Worm (Caenorhabditis elegans) whole organism, mixed stage, embryonic: ENCODE results near the gene Y41D4A.3.

Source experiments
- bed-3 ChIP-seq: fragments of 200-800 bp; sonication (Bioruptor generic); optimal IDR thresholded peaks from 3 replicates; lab custom pipeline; 2018; ENCODE audit warnings: mild to moderate bottlenecking, missing genetic modification characterization, moderate library complexity, missing compliant biosample characterization
- ces-1 ChIP-seq: fragments of 150-350 bp; optimal IDR thresholded peaks from 2 replicates; lab custom pipeline; 2014; ENCODE audit warnings: missing biosample characterization, missing genetic modification reagents, missing genetic modification characterization
- cnd-1 ChIP-seq: fragments of 200-800 bp; sonication (Bioruptor generic); optimal IDR thresholded peaks from 2 replicates; lab custom pipeline; 2018; ENCODE audit warnings: mild to moderate bottlenecking, missing genetic modification characterization, missing compliant biosample characterization
- drap-1 ChIP-seq: fragments of 200-800 bp; sonication (Bioruptor generic); optimal IDR thresholded peaks from 3 replicates; lab custom pipeline; 2018; ENCODE audit warnings: mild to moderate bottlenecking, missing genetic modification characterization, missing compliant biosample characterization
- elt-1 ChIP-seq: sonication (generic microtip); optimal IDR thresholded peaks from 2 replicates; lab custom pipeline; 2017; ENCODE audit warnings: missing genetic modification characterization, mild to moderate bottlenecking, missing compliant biosample characterization, antibody characterized with exemption, moderate library complexity, borderline replicate concordance; ENCODE audit not compliant: insufficient read depth
- elt-3 ChIP-seq: fragments of 150-350 bp; optimal IDR thresholded peaks from 2 replicates; lab custom pipeline; 2014; ENCODE audit warnings: missing biosample characterization, missing genetic modification characterization
- hlh-1 ChIP-seq: fragments of 150-350 bp; optimal IDR thresholded peaks from 2 replicates; lab custom pipeline; 2014; ENCODE audit warnings: missing biosample characterization, missing genetic modification reagents, missing genetic modification characterization
- lsy-2 ChIP-seq: fragments of 150-350 bp; optimal IDR thresholded peaks from 2 replicates; lab custom pipeline; 2014; ENCODE audit warnings: missing biosample characterization, missing genetic modification characterization
- mab-5 ChIP-seq: fragments of 150-350 bp; optimal IDR thresholded peaks from 2 replicates; lab custom pipeline; 2014; ENCODE audit warnings: missing biosample characterization, missing genetic modification characterization
- mep-1 ChIP-seq: fragments of 150-350 bp; optimal IDR thresholded peaks from 2 replicates; lab custom pipeline; 2017; ENCODE audit warnings: missing biosample characterization, missing genetic modification reagents, missing genetic modification characterization, inconsistent platforms
- mls-2 ChIP-seq: sonication (generic microtip); optimal IDR thresholded peaks from 2 replicates; lab custom pipeline; 2016; ENCODE audit warnings: mild to moderate bottlenecking, missing genetic modification characterization, moderate library complexity, missing compliant biosample characterization
- nhr-2 ChIP-seq: fragments of 150-350 bp; optimal IDR thresholded peaks from 2 replicates; lab custom pipeline; 2014; ENCODE audit warnings: missing biosample characterization, missing genetic modification characterization
- nhr-76 ChIP-seq: sonication (generic microtip); optimal IDR thresholded peaks from 2 replicates; lab custom pipeline; 2017; ENCODE audit warnings: missing biosample characterization, missing genetic modification characterization
- pha-4 ChIP-seq: fragments of 150-350 bp; optimal IDR thresholded peaks from 2 replicates; lab custom pipeline; 2018; ENCODE audit warnings: missing biosample characterization, missing genetic modification reagents, missing genetic modification characterization
- snpc-4 ChIP-seq: fragments of 150-350 bp; optimal IDR thresholded peaks from 2 replicates; lab custom pipeline; 2014; ENCODE audit warnings: missing biosample characterization, missing genetic modification characterization
- sptf-1 ChIP-seq: sonication (generic microtip); optimal IDR thresholded peaks from 2 replicates; lab custom pipeline; 2017; ENCODE audit warnings: mild to moderate bottlenecking, missing genetic modification characterization, moderate library complexity, missing compliant biosample characterization
- unc-62 ChIP-seq: fragments of 150-350 bp; optimal IDR thresholded peaks from 2 replicates; lab custom pipeline; 2014; ENCODE audit warnings: missing biosample characterization, missing genetic modification reagents, missing genetic modification characterization
- zip-8 ChIP-seq: fragments of 150-350 bp; optimal IDR thresholded peaks from 2 replicates; lab custom pipeline; 2014; ENCODE audit warnings: missing biosample characterization, missing genetic modification characterization
- ztf-11 ChIP-seq: fragments of 150-350 bp; optimal IDR thresholded peaks from 2 replicates; lab custom pipeline; 2014; ENCODE audit warnings: missing biosample characterization, missing genetic modification characterization

Gene Y41D4A.3

DNA sequence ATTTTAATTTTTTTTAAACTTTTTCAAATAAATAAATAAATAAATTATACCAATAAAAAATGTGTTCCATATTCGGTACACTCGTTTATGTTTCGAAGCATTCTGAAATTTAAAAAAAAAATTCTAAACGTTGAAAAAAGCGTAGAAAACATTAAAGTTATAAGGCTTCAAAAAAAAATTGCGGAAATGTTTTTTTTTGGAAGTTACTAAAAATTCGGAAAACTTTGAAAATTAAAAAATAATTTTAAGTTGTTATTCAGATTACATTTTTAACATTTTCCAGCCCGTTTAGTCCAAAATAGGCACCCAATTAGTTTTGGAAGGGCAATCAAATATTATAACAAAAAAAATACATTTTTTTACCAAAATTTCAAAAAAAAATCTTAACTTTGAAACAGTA, 50.3 kb downstream of the Y41D4A.3 start, which contains the start of gene Y38C1BA.1:
Y38C1BA.1 (minus strand) TSS at position 101 of the 400 bp plus-strand sequence.
- TF ChIP-seq bed-3 = no peak
- no peak for TF ChIP-seq elt-1 (tag; lab: Kevin White, UChicago)
- no peak for TF ChIP-seq mab-5 (tag; lab: Kevin White, UChicago)
- no peak for TF ChIP-seq mls-2 (tag; lab: Kevin White, UChicago)
- no peak for TF ChIP-seq drap-1 (GFP tag; lab: Kevin White, UChicago)
- no peak for TF ChIP-seq hlh-1 (tag; lab: Kevin White, UChicago)
- no peak for TF ChIP-seq ztf-11 (tag; lab: Kevin White, UChicago)
- TF ChIP-seq lsy-2 (tag; lab: Kevin White, UChicago) = no peak
- TF ChIP-seq zip-8 = no peak
- no peak for TF ChIP-seq snpc-4
- no peak for TF ChIP-seq nhr-76 (tag; lab: Kevin White, UChicago)
- no peak for TF ChIP-seq cnd-1 (tag; lab: Kevin White, UChicago)
- no peak for TF ChIP-seq elt-3 (tag; lab: Kevin White, UChicago)
- TF ChIP-seq unc-62 (GFP tag; lab: Kevin White, UChicago) = no peak
- TF ChIP-seq nhr-2 (tag; lab: Kevin White, UChicago) = no peak
- no peak for TF ChIP-seq pha-4 (tag; lab: Kevin White, UChicago)

DNA sequence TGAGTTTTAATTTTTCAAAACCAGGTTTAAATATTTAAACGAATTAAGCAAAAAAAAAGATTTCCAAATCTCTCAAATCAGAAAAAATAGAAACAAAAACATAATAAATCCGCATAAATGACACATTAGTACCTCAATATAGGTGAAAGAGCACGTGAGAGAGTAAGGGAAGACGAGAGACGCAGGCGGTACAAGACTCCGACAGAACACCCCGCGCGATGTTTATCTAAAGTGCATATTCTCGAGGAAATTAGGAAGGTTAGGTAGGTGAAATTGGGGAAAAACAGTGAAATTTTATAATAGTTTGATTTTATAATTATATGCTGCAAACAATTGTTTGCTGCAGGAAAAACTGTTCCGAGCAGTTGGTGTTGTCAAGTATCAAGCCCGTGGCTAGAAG, 51.0 kb downstream of the Y41D4A.3 start:
- no peak for TF ChIP-seq cnd-1 (tag; lab: Kevin White, UChicago)
- no peak for TF ChIP-seq sptf-1
- TF ChIP-seq mab-5 (tag; lab: Kevin White, UChicago) = peak; percentile 30
- TF ChIP-seq pha-4 (tag; lab: Kevin White, UChicago) = peak; percentile 8
- TF ChIP-seq mep-1 (tag; lab: Kevin White, UChicago) = no peak
- peak; percentile 24 for TF ChIP-seq ces-1 (GFP tag; lab: Kevin White, UChicago)
- TF ChIP-seq, all 35 proteins: peak for 3
